Worm (Caenorhabditis elegans): ENCODE measurements around the gene acp-4.

ce11 chrII:8442717-8443223 is 7.9 kb upstream of the acp-4 start, which contains the start of gene eif-3.G:
- TF ChIP-seq ztf-23 (GFP tag; IDR thresholded peaks at IDR 0.05) (no peak), flt-1 (GFP tag; IDR thresholded peaks at IDR 0.05) (no peak), cog-1 (tag; optimal IDR thresholded peaks at IDR 0.05) (no peak), klf-2 (GFP tag; conservative IDR thresholded peaks at IDR 0.05) (no peak), ref-1 (GFP tag; conservative IDR thresholded peaks at IDR 0.05) (no peak), ztf-29 (GFP tag; IDR thresholded peaks at IDR 0.05) (no peak)
